Worm (Caenorhabditis elegans): Measurements from ENCODE around the gene htz-1.

DNA sequence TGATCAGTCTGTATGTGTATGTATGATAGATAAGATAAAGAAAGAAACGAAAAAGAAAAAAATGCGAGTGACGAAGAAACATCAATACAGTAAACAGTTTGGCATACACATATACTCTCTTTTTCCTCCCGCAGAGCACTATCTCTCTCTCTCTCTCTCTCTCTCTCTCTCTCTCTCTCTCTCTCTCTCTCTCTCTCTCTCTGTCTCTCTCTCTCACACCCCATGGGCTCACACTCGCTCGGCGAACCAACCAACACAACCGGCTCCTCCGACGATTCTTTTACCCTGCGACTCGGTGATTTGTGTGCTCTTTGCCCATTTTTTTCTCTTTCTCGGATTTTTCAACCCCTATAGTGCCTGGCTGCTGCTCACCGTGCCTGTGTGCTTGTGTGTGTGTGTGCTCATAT, 39.0 kb upstream of the htz-1 start:
- TF ChIP-seq him-1 (tag; optimal IDR thresholded peaks at IDR 0.05) (no peak), dao-5 (tag; optimal IDR thresholded peaks at IDR 0.05) (no peak)

Data from whole organism, L4/young adult.